Fruit fly (Drosophila melanogaster): Measurements from ENCODE around the gene MME1.
A peak's percentile ranks its signal among the peaks of the same experiment; 100 is the strongest.

- no peak for TF ChIP-seq kay (GFP tag; ENCODE audit: borderline replicate concordance)
- TF ChIP-seq cic (GFP tag; optimal IDR thresholded peaks at IDR 0.05), result no peak
- TF ChIP-seq pad (GFP tag; optimal IDR thresholded peaks at IDR 0.05), result no peak
- no peak for TF ChIP-seq CG7045 (GFP tag; optimal IDR thresholded peaks at IDR 0.05)
- peak; percentile 14 for TF ChIP-seq CG11617 (GFP tag; optimal IDR thresholded peaks at IDR 0.05)
- peak; percentile 56 for TF ChIP-seq ovo (GFP tag; optimal IDR thresholded peaks at IDR 0.05)
- peak; percentile 61 for TF ChIP-seq CG7101 (tag; optimal IDR thresholded peaks at IDR 0.05)
- no peak for TF ChIP-seq CG33017 (tag; optimal IDR thresholded peaks at IDR 0.05)
- no peak for TF ChIP-seq Hr96 (GFP tag; optimal IDR thresholded peaks at IDR 0.05)
- TF ChIP-seq Clk (GFP tag; optimal IDR thresholded peaks at IDR 0.05), result no peak
- no peak for TF ChIP-seq toe (GFP tag; optimal IDR thresholded peaks at IDR 0.05)
- peak; percentile 76 for TF ChIP-seq Crg-1 (GFP tag; optimal IDR thresholded peaks at IDR 0.05)
- no peak for TF ChIP-seq CG12768 (GFP tag; optimal IDR thresholded peaks at IDR 0.05)
Measured at dm6 chr2L:7047703-7048102, 20.4 kb downstream of the MME1 start.
